Worm (Caenorhabditis elegans) whole organism, early embryonic: ENCODE data around the gene clec-226.

Experiments used
- B0310.2 ChIP-seq: sonication (generic microtip); optimal IDR thresholded peaks from 2 replicates; lab custom pipeline; 2016; ENCODE audit warnings: mild to moderate bottlenecking, missing genetic modification characterization, missing compliant biosample characterization
- F13C5.2 ChIP-seq: sonication (generic microtip); optimal IDR thresholded peaks from 2 replicates; lab custom pipeline; 2017; ENCODE audit warnings: mild to moderate bottlenecking, missing genetic modification characterization, inconsistent platforms, missing compliant biosample characterization
- aly-1 ChIP-seq: sonication (generic microtip); optimal IDR thresholded peaks from 2 replicates; lab custom pipeline; 2016; ENCODE audit warnings: missing genetic modification characterization, missing compliant biosample characterization
- ama-1 ChIP-seq: fragments of 150-350 bp; optimal IDR thresholded peaks from 2 replicates; lab custom pipeline; 2014
- ceh-13 ChIP-seq: fragments of 200-800 bp; sonication (Bioruptor generic); optimal IDR thresholded peaks from 2 replicates; lab custom pipeline; 2018; ENCODE audit warnings: mild to moderate bottlenecking, missing genetic modification characterization, missing compliant biosample characterization
- ceh-36 ChIP-seq: sonication (generic microtip); optimal IDR thresholded peaks from 2 replicates; lab custom pipeline; 2016; ENCODE audit warnings: missing genetic modification characterization, inconsistent platforms, missing compliant biosample characterization
- ets-7 ChIP-seq: sonication (generic microtip); optimal IDR thresholded peaks from 2 replicates; lab custom pipeline; 2016; ENCODE audit warnings: missing genotype, missing genetic modification characterization, missing compliant biosample characterization
- flt-1 ChIP-seq: fragments of 200-800 bp; sonication (Bioruptor generic); IDR thresholded peaks from 2 replicates; pipeline ENCODE4 v1.3.6; 2022; ENCODE audit warnings: missing genetic modification characterization, missing compliant biosample characterization
- hmbx-1 ChIP-seq: sonication (generic microtip); optimal IDR thresholded peaks from 2 replicates; lab custom pipeline; 2016; ENCODE audit warnings: mild to moderate bottlenecking, missing genetic modification characterization, missing compliant biosample characterization
- hmg-4 ChIP-seq: fragments of 200-800 bp; sonication (Bioruptor generic); optimal IDR thresholded peaks from 2 replicates; lab custom pipeline; 2018; ENCODE audit warnings: mild to moderate bottlenecking, missing genetic modification characterization, missing compliant biosample characterization
- hnd-1 ChIP-seq: sonication (generic microtip); optimal IDR thresholded peaks from 2 replicates; lab custom pipeline; 2016; ENCODE audit warnings: missing genetic modification characterization, missing compliant biosample characterization
- pes-1 ChIP-seq: fragments of 200-800 bp; sonication (Bioruptor generic); IDR thresholded peaks from 2 replicates; pipeline ENCODE4 v1.3.6; 2022; ENCODE audit warnings: missing genetic modification reagents, missing genetic modification characterization, missing compliant biosample characterization
- scrt-1 ChIP-seq: fragments of 200-800 bp; sonication (Bioruptor generic); IDR thresholded peaks from 2 replicates; pipeline ENCODE4 v1.3.6; 2022; ENCODE audit warnings: missing genetic modification characterization, missing compliant biosample characterization
- sea-1 ChIP-seq: fragments of 200-800 bp; sonication (Bioruptor generic); conservative IDR thresholded peaks from 2 replicates; pipeline ENCODE4 v1.3.6; 2022; ENCODE audit warnings: missing genetic modification characterization, missing compliant biosample characterization
- tbx-11 ChIP-seq: fragments of 200-800 bp; sonication (Bioruptor generic); IDR thresholded peaks from 2 replicates; pipeline ENCODE4 v1.3.6; 2022; ENCODE audit warnings: missing genetic modification characterization, missing compliant biosample characterization
- tbx-37 ChIP-seq: fragments of 200-800 bp; sonication (Bioruptor generic); conservative IDR thresholded peaks from 2 replicates; pipeline ENCODE4 v1.3.6; 2022; ENCODE audit warnings: missing genetic modification reagents, missing genetic modification characterization, missing compliant biosample characterization
- tra-4 ChIP-seq: sonication (generic microtip); optimal IDR thresholded peaks from 2 replicates; lab custom pipeline; 2017; ENCODE audit warnings: missing genetic modification characterization, missing compliant biosample characterization

clec-226 gene

ce11 chrV:13981677-13982076, 34.9 kb downstream of the clec-226 start:
- TF ChIP-seq sea-1 (GFP tag; lab: Robert Waterston, UW): no peak
- no peak for TF ChIP-seq hmbx-1 (tag; lab: Kevin White, UChicago)

- no peak for TF ChIP-seq ceh-13 (GFP tag; lab: Kevin White, UChicago)
- TF ChIP-seq tbx-37 (GFP tag; lab: Robert Waterston, UW): no peak
- no peak for TF ChIP-seq hnd-1 (tag; lab: Kevin White, UChicago)
- TF ChIP-seq tra-4 (tag; lab: Kevin White, UChicago): no peak
- TF ChIP-seq sea-1 (GFP tag; lab: Robert Waterston, UW): no peak
- no peak for TF ChIP-seq ets-7 (tag; lab: Kevin White, UChicago)
- no peak for TF ChIP-seq scrt-1 (GFP tag; lab: Robert Waterston, UW)
- TF ChIP-seq flt-1 (GFP tag; lab: Robert Waterston, UW): no peak
- no peak for TF ChIP-seq ceh-36 (tag; lab: Kevin White, UChicago)
- no peak for TF ChIP-seq tbx-11 (GFP tag; lab: Robert Waterston, UW)
- TF ChIP-seq ama-1: no peak
- no peak for TF ChIP-seq hmbx-1 (tag; lab: Kevin White, UChicago)
These were observed 38.1 kb downstream of the clec-226 start, which contains the start of gene end-1 for ce11 chrV:13984828-13985227. Gene end-1, plus strand, starts transcription at chrV:13985128.

ce11 chrV:13986823-13987222, 40.1 kb downstream of the clec-226 start:
- TF ChIP-seq ama-1 (no peak), tbx-11 (GFP tag; lab: Robert Waterston, UW) (no peak), flt-1 (GFP tag; lab: Robert Waterston, UW) (no peak), ceh-13 (GFP tag; lab: Kevin White, UChicago) (no peak), ceh-36 (tag; lab: Kevin White, UChicago) (no peak), hmbx-1 (tag; lab: Kevin White, UChicago) (no peak), hnd-1 (tag; lab: Kevin White, UChicago) (no peak), F13C5.2 (tag; lab: Kevin White, UChicago) (no peak), B0310.2 (tag; lab: Kevin White, UChicago) (no peak), tbx-37 (GFP tag; lab: Robert Waterston, UW) (no peak), tra-4 (tag; lab: Kevin White, UChicago) (no peak), aly-1 (no peak), hmg-4 (GFP tag; lab: Kevin White, UChicago) (no peak), sea-1 (GFP tag; lab: Robert Waterston, UW) (no peak), ets-7 (tag; lab: Kevin White, UChicago) (no peak), pes-1 (GFP tag; lab: Robert Waterston, UW) (no peak), scrt-1 (GFP tag; lab: Robert Waterston, UW) (no peak)

ce11 chrV:13992485-13992884, 45.7 kb downstream of the clec-226 start, which contains the start of gene droe-4:
Gene droe-4, plus strand, starts transcription at chrV:13992656.
- TF ChIP-seq flt-1 (GFP tag; lab: Robert Waterston, UW) (no peak), aly-1 (no peak), F13C5.2 (tag; lab: Kevin White, UChicago) (no peak), hmbx-1 (tag; lab: Kevin White, UChicago) (no peak), sea-1 (GFP tag; lab: Robert Waterston, UW) (no peak), ceh-13 (GFP tag; lab: Kevin White, UChicago) (no peak), ama-1 (no peak), pes-1 (GFP tag; lab: Robert Waterston, UW) (no peak), B0310.2 (tag; lab: Kevin White, UChicago) (no peak), ceh-36 (tag; lab: Kevin White, UChicago) (no peak), ets-7 (tag; lab: Kevin White, UChicago) (no peak), tbx-11 (GFP tag; lab: Robert Waterston, UW) (no peak), tra-4 (tag; lab: Kevin White, UChicago) (no peak), hnd-1 (tag; lab: Kevin White, UChicago) (no peak), scrt-1 (GFP tag; lab: Robert Waterston, UW) (no peak), tbx-37 (GFP tag; lab: Robert Waterston, UW) (no peak), hmg-4 (GFP tag; lab: Kevin White, UChicago) (no peak)

ce11 chrV:13993478-13993877, 46.7 kb downstream of the clec-226 start:
- TF ChIP-seq ets-7 (tag; lab: Kevin White, UChicago) (no peak), ceh-36 (tag; lab: Kevin White, UChicago) (no peak)
